Worm (Caenorhabditis elegans) whole organism, mixed stage, embryonic: ENCODE results near the gene C06C3.3.

Experiments used
- drap-1 ChIP-seq: fragments of 200-800 bp; sonication (Bioruptor generic); optimal IDR thresholded peaks from 3 replicates; lab custom pipeline; 2018; ENCODE audit warnings: mild to moderate bottlenecking, missing genetic modification characterization, missing compliant biosample characterization
- elt-1 ChIP-seq: sonication (generic microtip); optimal IDR thresholded peaks from 2 replicates; lab custom pipeline; 2017; ENCODE audit warnings: missing genetic modification characterization, mild to moderate bottlenecking, missing compliant biosample characterization, antibody characterized with exemption, moderate library complexity, borderline replicate concordance; ENCODE audit not compliant: insufficient read depth
- elt-3 ChIP-seq: fragments of 150-350 bp; optimal IDR thresholded peaks from 2 replicates; lab custom pipeline; 2014; ENCODE audit warnings: missing biosample characterization, missing genetic modification characterization
- mep-1 ChIP-seq: fragments of 150-350 bp; optimal IDR thresholded peaks from 2 replicates; lab custom pipeline; 2017; ENCODE audit warnings: missing biosample characterization, missing genetic modification reagents, missing genetic modification characterization, inconsistent platforms
- nhr-237 ChIP-seq: fragments of 150-350 bp; optimal IDR thresholded peaks from 2 replicates; lab custom pipeline; 2014; ENCODE audit warnings: missing biosample characterization, missing genetic modification characterization
- nhr-28 ChIP-seq: fragments of 150-350 bp; optimal IDR thresholded peaks from 2 replicates; lab custom pipeline; 2014; ENCODE audit warnings: missing biosample characterization, missing genetic modification characterization
- pha-4 ChIP-seq: fragments of 150-350 bp; optimal IDR thresholded peaks from 2 replicates; lab custom pipeline; 2018; ENCODE audit warnings: missing biosample characterization, missing genetic modification reagents, missing genetic modification characterization
- unc-39 ChIP-seq: fragments of 150-350 bp; optimal IDR thresholded peaks from 2 replicates; lab custom pipeline; 2014; ENCODE audit warnings: missing biosample characterization, missing genetic modification characterization
- unc-62 ChIP-seq: fragments of 150-350 bp; optimal IDR thresholded peaks from 2 replicates; lab custom pipeline; 2014; ENCODE audit warnings: missing biosample characterization, missing genetic modification reagents, missing genetic modification characterization
- ztf-11 ChIP-seq: fragments of 150-350 bp; optimal IDR thresholded peaks from 2 replicates; lab custom pipeline; 2014; ENCODE audit warnings: missing biosample characterization, missing genetic modification characterization

ce11 chrII:9397496-9397895, 25.2 kb upstream of the C06C3.3 start, which contains the start of gene Y51B9A.9:
- TF ChIP-seq nhr-237 (tag; lab: Kevin White, UChicago) (no peak), ztf-11 (tag; lab: Kevin White, UChicago) (no peak), drap-1 (no peak), unc-62 (GFP tag; lab: Kevin White, UChicago) (no peak), nhr-28 (no peak), elt-1 (tag; lab: Kevin White, UChicago) (no peak), mep-1 (tag; lab: Kevin White, UChicago) (no peak), elt-3 (tag; lab: Kevin White, UChicago) (no peak), pha-4 (tag; lab: Kevin White, UChicago) (no peak), unc-39 (tag; lab: Kevin White, UChicago) (no peak)
